Worm (Caenorhabditis elegans): ENCODE data around the gene coh-4.

DNA sequence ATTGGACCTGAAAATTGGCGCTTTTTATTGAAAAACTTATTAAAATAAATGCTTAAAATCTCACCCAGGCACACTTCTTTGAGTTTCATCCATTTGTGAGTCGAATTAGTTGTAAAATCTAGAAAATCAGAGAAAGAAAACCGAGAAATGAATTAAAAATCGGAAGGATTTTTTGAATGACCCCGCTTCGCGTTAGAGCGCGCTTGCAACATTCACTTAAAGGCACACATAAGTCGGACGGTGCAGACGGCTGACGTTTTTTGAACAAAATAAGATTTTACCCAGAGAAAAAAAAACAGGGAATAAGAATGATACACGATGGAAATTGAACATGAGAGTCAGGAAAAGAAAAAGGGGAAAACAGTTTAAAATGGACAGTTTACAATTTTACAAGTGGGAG lies 5.8 kb downstream of the coh-4 start:
- TF ChIP-seq ama-1 (optimal IDR thresholded peaks at IDR 0.05) (no peak), hmbx-1 (tag; optimal IDR thresholded peaks at IDR 0.05) (no peak), pes-1 (GFP tag; IDR thresholded peaks at IDR 0.05) (no peak), ceh-36 (tag; optimal IDR thresholded peaks at IDR 0.05) (no peak)

Measured in whole organism, early embryonic.